Worm (Caenorhabditis elegans) whole organism, young adult: ENCODE results near the gene algn-8.
A peak's percentile ranks its signal among the peaks of the same experiment; 100 is the strongest.

Source experiments
- B0019.2 ChIP-seq: fragments of 200-800 bp; sonication (Bioruptor generic); conservative IDR thresholded peaks from 2 replicates; pipeline ENCODE4 v1.3.6; 2022; ENCODE audit warnings: missing genetic modification reagents, missing genetic modification characterization, missing compliant biosample characterization
- B0336.3 ChIP-seq: fragments of 200-800 bp; sonication (Bioruptor generic); IDR thresholded peaks from 2 replicates; pipeline ENCODE4 v1.3.6; 2022; ENCODE audit warnings: missing genetic modification characterization, missing compliant biosample characterization
- C06A6.2 ChIP-seq: fragments of 200-800 bp; sonication (Bioruptor generic); conservative IDR thresholded peaks from 2 replicates; pipeline ENCODE4 v1.3.6; 2022; ENCODE audit warnings: missing genetic modification characterization, missing compliant biosample characterization
- C17E4.6 ChIP-seq: fragments of 200-800 bp; sonication (Bioruptor generic); IDR thresholded peaks from 2 replicates; pipeline ENCODE4 v1.3.6; 2022; ENCODE audit warnings: missing genetic modification reagents, missing genetic modification characterization, missing compliant biosample characterization
- D2030.7 ChIP-seq: fragments of 200-800 bp; sonication (Bioruptor generic); IDR thresholded peaks from 2 replicates; pipeline ENCODE4 v1.3.6; 2022; ENCODE audit warnings: missing genetic modification reagents, missing genetic modification characterization, missing compliant biosample characterization
- F33H1.4 ChIP-seq: fragments of 200-800 bp; sonication (Bioruptor generic); IDR thresholded peaks from 2 replicates; pipeline ENCODE4 v1.3.6; 2022; ENCODE audit warnings: missing genetic modification reagents, missing genetic modification characterization, missing compliant biosample characterization
- F37B4.10 ChIP-seq: fragments of 200-800 bp; sonication (Bioruptor generic); IDR thresholded peaks from 2 replicates; pipeline ENCODE4 v1.3.6; 2022; ENCODE audit warnings: missing genetic modification characterization, missing compliant biosample characterization
- F49E8.2 ChIP-seq: sonication (generic microtip); optimal IDR thresholded peaks from 3 replicates; lab custom pipeline; 2017; ENCODE audit warnings: missing genetic modification characterization, mild to moderate bottlenecking, missing compliant biosample characterization, antibody characterized with exemption, moderate library complexity; ENCODE audit not compliant: insufficient read depth
- F52B5.7 ChIP-seq: sonication (generic microtip); optimal IDR thresholded peaks from 2 replicates; lab custom pipeline; 2016; ENCODE audit warnings: mild to moderate bottlenecking, missing genetic modification characterization, missing compliant biosample characterization
- akir-1 ChIP-seq: fragments of 200-800 bp; sonication (Bioruptor generic); optimal IDR thresholded peaks from 2 replicates; lab custom pipeline; 2018; ENCODE audit warnings: mild to moderate bottlenecking, missing genetic modification characterization, moderate library complexity, missing compliant biosample characterization
- ama-1 ChIP-seq, 3 experiments: fragments of 150-350 bp in 1 of 3; sonication (generic microtip) in 2 of 3; optimal IDR thresholded peaks; 2 replicates each; lab custom pipeline; 2014 to 2018; ENCODE audit warnings: missing biosample characterization in 2 of 3, missing genetic modification characterization in 2 of 3, missing genetic modification reagents in 2 of 3
- atf-7 ChIP-seq: sonication (generic microtip); optimal IDR thresholded peaks from 2 replicates; lab custom pipeline; 2017; ENCODE audit warnings: mild to moderate bottlenecking, missing genetic modification characterization, missing compliant biosample characterization
- athp-1 ChIP-seq: sonication (generic microtip); optimal IDR thresholded peaks from 2 replicates; lab custom pipeline; 2017; ENCODE audit warnings: mild to moderate bottlenecking, missing genetic modification characterization, missing compliant biosample characterization
- attf-5 ChIP-seq: fragments of 200-800 bp; sonication (Bioruptor generic); optimal IDR thresholded peaks from 2 replicates; lab custom pipeline; 2018; ENCODE audit warnings: mild to moderate bottlenecking, missing genetic modification characterization, missing compliant biosample characterization
- attf-6 ChIP-seq: fragments of 200-800 bp; sonication (Bioruptor generic); IDR thresholded peaks from 2 replicates; pipeline ENCODE4 v1.3.6; 2022; ENCODE audit warnings: missing genetic modification reagents, missing genetic modification characterization, missing compliant biosample characterization
- ccch-3 ChIP-seq: fragments of 200-800 bp; sonication (Bioruptor generic); optimal IDR thresholded peaks from 2 replicates; lab custom pipeline; 2018; ENCODE audit warnings: mild to moderate bottlenecking, missing genetic modification characterization, missing compliant biosample characterization
- cebp-2 ChIP-seq: fragments of 200-800 bp; sonication (Bioruptor generic); IDR thresholded peaks from 2 replicates; pipeline ENCODE4 v1.3.6; 2022; ENCODE audit warnings: missing genetic modification characterization, missing compliant biosample characterization
- ceh-79 ChIP-seq: sonication (generic microtip); optimal IDR thresholded peaks from 2 replicates; lab custom pipeline; 2017; ENCODE audit warnings: mild to moderate bottlenecking, missing genetic modification characterization, missing compliant biosample characterization
- die-1 ChIP-seq: sonication (generic microtip); optimal IDR thresholded peaks from 2 replicates; lab custom pipeline; 2016; ENCODE audit warnings: missing genotype, mild to moderate bottlenecking, missing genetic modification characterization, missing compliant biosample characterization
- dox-1 ChIP-seq: fragments of 200-800 bp; sonication (Bioruptor generic); IDR thresholded peaks from 2 replicates; pipeline ENCODE4 v1.3.6; 2022; ENCODE audit warnings: missing genetic modification reagents, missing genetic modification characterization, missing compliant biosample characterization
- egl-18 ChIP-seq: fragments of 200-800 bp; sonication (Bioruptor generic); IDR thresholded peaks from 2 replicates; pipeline ENCODE4 v1.3.6; 2022; ENCODE audit warnings: missing genetic modification reagents, missing genetic modification characterization, missing compliant biosample characterization
- gei-17 ChIP-seq: fragments of 200-800 bp; sonication (Bioruptor generic); optimal IDR thresholded peaks from 2 replicates; lab custom pipeline; 2018; ENCODE audit warnings: mild to moderate bottlenecking, missing genetic modification characterization, missing compliant biosample characterization
- hlh-12 ChIP-seq: sonication (generic microtip); optimal IDR thresholded peaks from 2 replicates; lab custom pipeline; 2016; ENCODE audit warnings: missing genetic modification characterization, missing compliant biosample characterization
- hlh-26 ChIP-seq: fragments of 200-800 bp; sonication (Bioruptor generic); conservative IDR thresholded peaks from 2 replicates; pipeline ENCODE4 v1.3.6; 2022; ENCODE audit warnings: missing genetic modification reagents, missing genetic modification characterization, missing compliant biosample characterization
- hrde-1 ChIP-seq: sonication (generic microtip); optimal IDR thresholded peaks from 2 replicates; lab custom pipeline; 2016; ENCODE audit warnings: missing genetic modification characterization, mild to moderate bottlenecking, missing compliant biosample characterization, moderate library complexity, missing genotype, missing genetic modification reagents, borderline replicate concordance
- let-607 ChIP-seq, 2 experiments: fragments of 200-800 bp in 1 of 2; sonication (Bioruptor generic) in 1 of 2; sonication (generic microtip) in 1 of 2; optimal IDR thresholded peaks; 2 replicates each; lab custom pipeline; 2016 to 2018; ENCODE audit warnings: mild to moderate bottlenecking in 2 of 2, missing compliant biosample characterization in 2 of 2, missing genetic modification characterization in 2 of 2, moderate library complexity in 2 of 2, missing genotype in 1 of 2
- lsy-27 ChIP-seq: sonication (generic microtip); optimal IDR thresholded peaks from 2 replicates; lab custom pipeline; 2017; ENCODE audit warnings: missing genetic modification characterization, mild to moderate bottlenecking, missing compliant biosample characterization, antibody characterized with exemption, missing genotype, borderline replicate concordance; ENCODE audit not compliant: insufficient read depth
- mel-28 ChIP-seq: sonication (generic microtip); optimal IDR thresholded peaks from 2 replicates; lab custom pipeline; 2016; ENCODE audit warnings: borderline replicate concordance, mild to moderate bottlenecking, missing genetic modification characterization, missing compliant biosample characterization
- nhr-80 ChIP-seq: sonication (generic microtip); optimal IDR thresholded peaks from 2 replicates; lab custom pipeline; 2016; ENCODE audit warnings: missing genetic modification characterization, missing compliant biosample characterization
- nhr-90 ChIP-seq: sonication (generic microtip); optimal IDR thresholded peaks from 2 replicates; lab custom pipeline; 2016; ENCODE audit warnings: missing genotype, mild to moderate bottlenecking, missing genetic modification characterization, missing compliant biosample characterization
- rcor-1 ChIP-seq: fragments of 200-800 bp; sonication (Bioruptor generic); IDR thresholded peaks from 2 replicates; pipeline ENCODE4 v1.3.6; 2022; ENCODE audit warnings: missing genetic modification reagents, missing genetic modification characterization, missing compliant biosample characterization
- rpc-1 ChIP-seq, 2 experiments: fragments of 150-350 bp in 1 of 2; sonication (generic microtip) in 1 of 2; optimal IDR thresholded peaks; 2 replicates each; lab custom pipeline; 2014 to 2018; ENCODE audit warnings: missing biosample characterization in 1 of 2, missing genetic modification characterization in 1 of 2, missing genetic modification reagents in 1 of 2, missing genotype in 1 of 2
- sdz-38 ChIP-seq: sonication (generic microtip); optimal IDR thresholded peaks from 2 replicates; lab custom pipeline; 2016; ENCODE audit warnings: missing genotype, missing genetic modification characterization, missing compliant biosample characterization
- sea-2 ChIP-seq: fragments of 200-800 bp; sonication (Bioruptor generic); IDR thresholded peaks from 2 replicates; pipeline ENCODE4 v1.3.6; 2022; ENCODE audit warnings: missing genetic modification characterization, missing compliant biosample characterization
- snpc-1.3 ChIP-seq: sonication (generic microtip); optimal IDR thresholded peaks from 2 replicates; lab custom pipeline; 2017; ENCODE audit warnings: missing genetic modification characterization, mild to moderate bottlenecking, missing compliant biosample characterization, antibody characterized with exemption, moderate library complexity, missing genotype, missing genetic modification reagents; ENCODE audit not compliant: insufficient read depth
- snpc-4 ChIP-seq, 5 experiments: fragments of 150-350 bp in 1 of 5; sonication (generic microtip) in 4 of 5; optimal IDR thresholded peaks; 2 replicates each; lab custom pipeline; 2014 to 2018; ENCODE audit warnings: missing genetic modification characterization in 5 of 5, missing biosample characterization in 3 of 5, antibody characterized with exemption in 2 of 5, mild to moderate bottlenecking in 2 of 5, missing compliant biosample characterization in 2 of 5, missing genotype in 2 of 5, moderate library complexity in 2 of 5, missing genetic modification reagents in 1 of 5
- somi-1 ChIP-seq: fragments of 200-800 bp; sonication (Bioruptor generic); optimal IDR thresholded peaks from 2 replicates; lab custom pipeline; 2018; ENCODE audit warnings: mild to moderate bottlenecking, missing genetic modification characterization, missing compliant biosample characterization
- tbp1 ChIP-seq: fragments of 200-800 bp; sonication (Bioruptor generic); optimal IDR thresholded peaks from 2 replicates; lab custom pipeline; 2018; ENCODE audit warnings: mild to moderate bottlenecking, missing genetic modification characterization, missing compliant biosample characterization
- tlf-1 ChIP-seq: fragments of 200-800 bp; sonication (Bioruptor generic); optimal IDR thresholded peaks from 2 replicates; lab custom pipeline; 2018; ENCODE audit warnings: mild to moderate bottlenecking, missing genetic modification characterization, missing compliant biosample characterization
- unc-62 ChIP-seq: fragments of 150-350 bp; optimal IDR thresholded peaks from 2 replicates; lab custom pipeline; 2014; ENCODE audit warnings: missing biosample characterization, missing genetic modification reagents, missing genetic modification characterization
- zim-3 ChIP-seq: sonication (generic microtip); optimal IDR thresholded peaks from 2 replicates; lab custom pipeline; 2017; ENCODE audit warnings: mild to moderate bottlenecking, missing genetic modification characterization, moderate library complexity, missing compliant biosample characterization
- ztf-26 ChIP-seq: sonication (generic microtip); optimal IDR thresholded peaks from 2 replicates; lab custom pipeline; 2017; ENCODE audit warnings: missing genetic modification characterization, missing compliant biosample characterization

Gene algn-8

DNA sequence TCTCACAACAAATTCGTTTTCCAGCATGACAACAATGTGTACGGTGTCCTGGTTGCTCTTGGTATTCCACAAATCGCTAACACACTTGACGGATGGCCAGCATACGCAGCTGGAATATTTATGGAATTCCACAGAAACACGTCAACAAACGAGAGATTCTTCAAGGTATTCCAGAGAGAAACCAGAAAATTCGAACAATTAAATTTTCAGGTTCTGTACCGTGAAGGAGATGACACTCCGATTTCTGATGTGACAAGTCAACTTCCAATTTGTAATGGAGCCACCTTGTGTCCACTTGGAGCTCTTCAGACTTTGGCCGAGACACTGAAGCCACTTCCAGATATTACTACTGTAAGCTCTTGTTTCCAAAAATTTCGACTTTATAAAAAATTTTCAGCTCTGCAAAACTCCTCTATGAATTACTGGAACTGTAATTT lies 47.7 kb upstream of the algn-8 start (continued):
- TF ChIP-seq snpc-4 (GFP tag; optimal IDR thresholded peaks at IDR 0.05; lab: Kevin White, UChicago) (no peak), snpc-4 (tag; optimal IDR thresholded peaks at IDR 0.05; lab: Kevin White, UChicago) (peak in 1 of 4 experiments; percentile 3), F52B5.7 (peak; percentile 20), tbp1 (peak; percentile 41), athp-1 (tag; lab: Kevin White, UChicago) (no peak), sea-2 (no peak), D2030.7 (GFP tag; lab: Robert Waterston, UW) (no peak), ceh-79 (peak; percentile 48), attf-6 (no peak), atf-7 (peak; percentile 11), lsy-27 (no peak), ama-1 (optimal IDR thresholded peaks at IDR 0.05; lab: Kevin White, UChicago) (peak; percentile 65), ama-1 (GFP tag; optimal IDR thresholded peaks at IDR 0.05; lab: Kevin White, UChicago) (no peak), nhr-80 (peak; percentile 18), hlh-12 (tag; lab: Kevin White, UChicago) (no peak), akir-1 (GFP tag; lab: Kevin White, UChicago) (no peak), unc-62 (GFP tag; lab: Kevin White, UChicago) (no peak), zim-3 (peak; percentile 8), dox-1 (GFP tag; lab: Robert Waterston, UW) (no peak), let-607 (tag; optimal IDR thresholded peaks at IDR 0.05; lab: Kevin White, UChicago) (no peak), tlf-1 (GFP tag; lab: Kevin White, UChicago) (peak; percentile 64), ccch-3 (GFP tag; lab: Kevin White, UChicago) (no peak), attf-5 (no peak), C17E4.6 (GFP tag; lab: Robert Waterston, UW) (no peak), die-1 (tag; lab: Kevin White, UChicago) (peak; percentile 40), B0336.3 (GFP tag; lab: Robert Waterston, UW) (0 out of 2 replicates have a peak, but pooled peaks have one; percentile 22), mel-28 (tag; lab: Kevin White, UChicago) (no peak), hrde-1 (tag; lab: Kevin White, UChicago) (no peak)

DNA sequence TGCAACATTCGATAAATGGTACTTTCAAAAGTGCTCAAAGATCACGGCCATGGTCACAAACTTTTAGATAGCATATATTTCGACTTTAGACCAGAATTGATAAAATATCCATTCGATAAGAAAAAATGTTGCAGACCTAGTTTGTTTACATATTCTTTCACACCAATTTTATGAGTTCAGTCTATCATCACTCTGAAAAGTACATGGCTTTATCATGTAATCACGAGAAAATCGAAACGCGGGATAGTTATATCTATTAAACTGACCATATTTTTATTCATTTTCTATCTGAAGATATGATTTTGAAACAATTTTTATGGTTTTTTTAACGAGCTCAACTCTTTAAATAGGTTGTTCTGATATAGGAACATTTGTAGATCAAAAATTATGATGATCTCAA lies 45.2 kb upstream of the algn-8 start, which contains the start of gene pho-11:
Gene pho-11 (plus strand): TSS at position 374 of the 400 bp plus-strand sequence.
- TF ChIP-seq rcor-1 (GFP tag; lab: Robert Waterston, UW) (no peak), snpc-1.3 (tag; lab: Kevin White, UChicago) (no peak), hlh-26 (no peak), F33H1.4 (GFP tag; lab: Robert Waterston, UW) (no peak), egl-18 (GFP tag; lab: Robert Waterston, UW) (no peak), C06A6.2 (GFP tag; lab: Robert Waterston, UW) (no peak), cebp-2 (GFP tag; lab: Robert Waterston, UW) (no peak), hrde-1 (tag; lab: Kevin White, UChicago) (no peak), nhr-90 (tag; lab: Kevin White, UChicago) (no peak), B0019.2 (GFP tag; lab: Robert Waterston, UW) (no peak), F49E8.2 (tag; lab: Kevin White, UChicago) (no peak), athp-1 (tag; lab: Kevin White, UChicago) (no peak), rpc-1 (optimal IDR thresholded peaks at IDR 0.05; lab: Kevin White, UChicago) (no peak), rpc-1 (tag; optimal IDR thresholded peaks at IDR 0.05; lab: Kevin White, UChicago) (no peak), somi-1 (no peak), ztf-26 (tag; lab: Kevin White, UChicago) (no peak), mel-28 (tag; lab: Kevin White, UChicago) (no peak), gei-17 (GFP tag; lab: Kevin White, UChicago) (no peak), F37B4.10 (GFP tag; lab: Robert Waterston, UW) (no peak), sdz-38 (tag; lab: Kevin White, UChicago) (no peak)
- TF ChIP-seq, all 124 proteins: peak for 0
